Worm (Caenorhabditis elegans): ENCODE data around the gene srx-21.

srx-21 gene

ce11 chrV:683858-684257 lies 7.0 kb downstream of the srx-21 start, which contains the start of gene F31F4.1:
Gene F31F4.1 (plus strand): TSS chrV:684060.
- TF ChIP-seq gei-17 (GFP tag; optimal IDR thresholded peaks at IDR 0.05): no peak
- no peak for TF ChIP-seq athp-1 (tag; optimal IDR thresholded peaks at IDR 0.05)
- no peak for TF ChIP-seq snpc-3.4 (tag; optimal IDR thresholded peaks at IDR 0.05)
- TF ChIP-seq nhr-80 (tag; optimal IDR thresholded peaks at IDR 0.05): peak; percentile 21

ce11 chrV:687384-687783 lies 10.6 kb downstream of the srx-21 start, which contains the start of gene H25P19.1:
Gene H25P19.1 (plus strand): TSS chrV:687684.
- TF ChIP-seq Y79H2A.3 (GFP tag; conservative IDR thresholded peaks at IDR 0.05) (no peak), ccch-3 (GFP tag; optimal IDR thresholded peaks at IDR 0.05) (no peak), lin-26 (GFP tag; IDR thresholded peaks at IDR 0.05) (no peak), let-607 (tag; optimal IDR thresholded peaks at IDR 0.05) (no peak), egl-18 (GFP tag; IDR thresholded peaks at IDR 0.05) (no peak)

ce11 chrV:689538-689937 lies 12.7 kb downstream of the srx-21 start:
- TF ChIP-seq Y53F4B.3 (GFP tag; IDR thresholded peaks at IDR 0.05) (no peak), nfyb-1 (GFP tag; IDR thresholded peaks at IDR 0.05) (no peak), zfh-2 (GFP tag; conservative IDR thresholded peaks at IDR 0.05) (peak; percentile 70), nhr-179 (tag; optimal IDR thresholded peaks at IDR 0.05) (no peak), egrh-3 (GFP tag; IDR thresholded peaks at IDR 0.05) (peak; percentile 46; the same call in 1 of the 2 replicates), ets-4 (GFP tag; optimal IDR thresholded peaks at IDR 0.05) (no peak), rec-8 (tag; optimal IDR thresholded peaks at IDR 0.05) (no peak)

ce11 chrV:692720-693422 lies 16.0 kb downstream of the srx-21 start, which contains the start of gene srx-4:
Gene srx-4 (minus strand): TSS chrV:692770.
- no peak for TF ChIP-seq F52B5.7 (tag; optimal IDR thresholded peaks at IDR 0.05)
- no peak for TF ChIP-seq F33H1.4 (GFP tag; IDR thresholded peaks at IDR 0.05)

- TF ChIP-seq B0336.3 (GFP tag; IDR thresholded peaks at IDR 0.05): no peak
- TF ChIP-seq ets-4 (GFP tag; optimal IDR thresholded peaks at IDR 0.05): no peak
- no peak for TF ChIP-seq nhr-120 (GFP tag; IDR thresholded peaks at IDR 0.05)
- no peak for TF ChIP-seq aptf-3 (GFP tag; IDR thresholded peaks at IDR 0.05)
- TF ChIP-seq chd-7 (tag; optimal IDR thresholded peaks at IDR 0.05): no peak
- no peak for TF ChIP-seq egl-44 (GFP tag; IDR thresholded peaks at IDR 0.05)
- no peak for TF ChIP-seq ceh-100 (GFP tag; IDR thresholded peaks at IDR 0.05)
- no peak for TF ChIP-seq bed-2 (GFP tag; IDR thresholded peaks at IDR 0.05)
- no peak for TF ChIP-seq nfya-2 (GFP tag; IDR thresholded peaks at IDR 0.05)
- TF ChIP-seq madf-10 (tag; optimal IDR thresholded peaks at IDR 0.05): no peak
- no peak for TF ChIP-seq F52B5.7 (tag; optimal IDR thresholded peaks at IDR 0.05)
- no peak for TF ChIP-seq F57C9.4 (tag; optimal IDR thresholded peaks at IDR 0.05)
- TF ChIP-seq cebp-2 (GFP tag; IDR thresholded peaks at IDR 0.05): no peak
- no peak for TF ChIP-seq repo-1 (tag; optimal IDR thresholded peaks at IDR 0.05)
- no peak for TF ChIP-seq ztf-3 (GFP tag; optimal IDR thresholded peaks at IDR 0.05)
- no peak for TF ChIP-seq bed-1 (GFP tag; IDR thresholded peaks at IDR 0.05)
- TF ChIP-seq Y95B8A.8 (GFP tag; IDR thresholded peaks at IDR 0.05): no peak
- no peak for TF ChIP-seq ceh-79 (tag; optimal IDR thresholded peaks at IDR 0.05)
- TF ChIP-seq ztf-22 (GFP tag; optimal IDR thresholded peaks at IDR 0.05): no peak
These were observed 17.8 kb downstream of the srx-21 start, which contains the start of gene srj-53 for ce11 chrV:694625-695024. Gene srj-53 (minus strand): TSS chrV:694725.
